Fruit fly (Drosophila melanogaster) whole organism, prepupa: ENCODE results near the gene CG32074.

Experiments
- Blimp-1 ChIP-seq: fragments of 200-800 bp; sonication (Bioruptor generic); optimal IDR thresholded peaks from 3 replicates; lab custom pipeline; 2017; ENCODE audit warnings: missing biosample characterization, missing genetic modification characterization, mild to moderate bottlenecking, moderate library complexity, missing genetic modification reagents
- CG10631 ChIP-seq: fragments of 200-800 bp; sonication (Bioruptor generic); optimal IDR thresholded peaks from 2 replicates; lab custom pipeline; 2016; ENCODE audit warnings: missing biosample characterization, missing genetic modification characterization
- CG11294 ChIP-seq: fragments of 200-800 bp; sonication (Bioruptor generic); IDR thresholded peaks from 2 replicates; pipeline ENCODE4 v1.3.6; 2022; ENCODE audit warnings: missing biosample characterization, missing genetic modification characterization
- CG11762 ChIP-seq: fragments of 200-800 bp; sonication (Bioruptor generic); optimal IDR thresholded peaks from 3 replicates; lab custom pipeline; 2016; ENCODE audit warnings: missing biosample characterization, missing genetic modification characterization; ENCODE audit not compliant: insufficient read depth
- CG1621 ChIP-seq: fragments of 200-800 bp; sonication (Bioruptor generic); optimal IDR thresholded peaks from 3 replicates; lab custom pipeline; 2018; ENCODE audit warnings: missing biosample characterization, mild to moderate bottlenecking, missing genetic modification characterization
- CG3032 ChIP-seq: fragments of 200-800 bp; optimal IDR thresholded peaks from 2 replicates; lab custom pipeline; 2019; ENCODE audit warnings: missing biosample characterization, mild to moderate bottlenecking, missing genetic modification characterization, moderate library complexity
- CG31627 ChIP-seq: fragments of 200-800 bp; sonication (Bioruptor generic); optimal IDR thresholded peaks from 3 replicates; lab custom pipeline; 2016; ENCODE audit warnings: missing biosample characterization, missing genetic modification characterization
- CG32006 ChIP-seq: fragments of 200-800 bp; sonication (Bioruptor generic); optimal IDR thresholded peaks from 3 replicates; lab custom pipeline; 2017; ENCODE audit warnings: missing biosample characterization, mild to moderate bottlenecking, missing genetic modification characterization
- CG34406 ChIP-seq: fragments of 200-800 bp; sonication (Bioruptor generic); optimal IDR thresholded peaks from 3 replicates; lab custom pipeline; 2016; ENCODE audit warnings: missing biosample characterization, missing genetic modification characterization
- CG3919 ChIP-seq: fragments of 200-800 bp; sonication (Bioruptor generic); optimal IDR thresholded peaks from 3 replicates; lab custom pipeline; 2016; ENCODE audit warnings: missing biosample characterization, missing genetic modification characterization
- CG4318 ChIP-seq: fragments of 200-800 bp; sonication (Bioruptor generic); optimal IDR thresholded peaks from 3 replicates; lab custom pipeline; 2017; ENCODE audit warnings: missing biosample characterization, mild to moderate bottlenecking, missing genetic modification characterization
- CG6163 ChIP-seq: fragments of 200-800 bp; sonication (Bioruptor generic); IDR thresholded peaks from 3 replicates; pipeline ENCODE4 v1.3.6; 2022; ENCODE audit warnings: missing biosample characterization, missing genetic modification characterization
- CG6276 ChIP-seq: fragments of 200-800 bp; sonication (Bioruptor generic); optimal IDR thresholded peaks from 2 replicates; lab custom pipeline; 2017; ENCODE audit warnings: missing biosample characterization, mild to moderate bottlenecking, missing genetic modification characterization
- CG6854 ChIP-seq: fragments of 200-800 bp; sonication (Bioruptor generic); optimal IDR thresholded peaks from 2 replicates; lab custom pipeline; 2017; ENCODE audit warnings: missing biosample characterization, mild to moderate bottlenecking, missing genetic modification characterization
- CG7368 ChIP-seq: fragments of 200-800 bp; sonication (Bioruptor generic); optimal IDR thresholded peaks from 3 replicates; lab custom pipeline; 2016; ENCODE audit warnings: missing biosample characterization, missing genetic modification characterization
- CG8119 ChIP-seq: fragments of 200-800 bp; sonication (Bioruptor generic); IDR thresholded peaks from 3 replicates; pipeline ENCODE4 v1.3.6; 2022; ENCODE audit warnings: missing biosample characterization, missing genetic modification characterization
- CG8319 ChIP-seq: fragments of 200-800 bp; sonication (Bioruptor generic); optimal IDR thresholded peaks from 3 replicates; lab custom pipeline; 2016; ENCODE audit warnings: missing biosample characterization, missing genetic modification characterization
- CG9139 ChIP-seq: fragments of 200-800 bp; sonication (Bioruptor generic); optimal IDR thresholded peaks from 3 replicates; lab custom pipeline; 2017; ENCODE audit warnings: missing biosample characterization, mild to moderate bottlenecking, missing genetic modification characterization
- Eip75B ChIP-seq: fragments of 200-800 bp; sonication (Bioruptor generic); optimal IDR thresholded peaks from 3 replicates; lab custom pipeline; 2016; ENCODE audit warnings: missing biosample characterization, missing genetic modification characterization
- Eip93F ChIP-seq: fragments of 200-800 bp; sonication (Bioruptor generic); optimal IDR thresholded peaks from 2 replicates; lab custom pipeline; 2016; ENCODE audit warnings: missing biosample characterization, mild to moderate bottlenecking, missing genetic modification characterization
- Ets21C ChIP-seq: fragments of 200-800 bp; sonication (Bioruptor generic); optimal IDR thresholded peaks from 3 replicates; lab custom pipeline; 2016; ENCODE audit warnings: missing biosample characterization, missing genetic modification characterization
- Ets96B ChIP-seq: fragments of 200-800 bp; optimal IDR thresholded peaks from 2 replicates; lab custom pipeline; 2019; ENCODE audit warnings: missing biosample characterization, mild to moderate bottlenecking, missing genetic modification characterization, moderate library complexity
- Gug ChIP-seq: fragments of 200-800 bp; sonication (Bioruptor generic); IDR thresholded peaks from 2 replicates; pipeline ENCODE4 v1.3.6; 2022; ENCODE audit warnings: missing biosample characterization, missing genetic modification characterization
- Hr38 ChIP-seq: sonication (Bioruptor generic); optimal IDR thresholded peaks from 2 replicates; lab custom pipeline; 2016; ENCODE audit warnings: missing biosample characterization, missing genetic modification characterization
- Hr39 ChIP-seq: fragments of 200-800 bp; sonication (Bioruptor generic); optimal IDR thresholded peaks from 2 replicates; lab custom pipeline; 2016; ENCODE audit warnings: missing biosample characterization, missing genetic modification characterization
- Hr4 ChIP-seq: fragments of 200-800 bp; sonication (Bioruptor generic); optimal IDR thresholded peaks from 3 replicates; lab custom pipeline; 2016; ENCODE audit warnings: missing biosample characterization, missing genetic modification characterization
- Lpt ChIP-seq: fragments of 200-800 bp; sonication (Bioruptor generic); optimal IDR thresholded peaks from 3 replicates; lab custom pipeline; 2016; ENCODE audit warnings: missing biosample characterization, missing genetic modification characterization
- OdsH ChIP-seq: fragments of 200-800 bp; sonication (Bioruptor generic); optimal IDR thresholded peaks from 3 replicates; lab custom pipeline; 2016; ENCODE audit warnings: missing biosample characterization, missing genetic modification characterization
- Sox102F ChIP-seq: fragments of 200-800 bp; sonication (Bioruptor generic); optimal IDR thresholded peaks from 2 replicates; lab custom pipeline; 2016; ENCODE audit warnings: missing biosample characterization, mild to moderate bottlenecking, missing genetic modification characterization
- Sox14 ChIP-seq: fragments of 200-800 bp; sonication (Bioruptor generic); optimal IDR thresholded peaks from 3 replicates; lab custom pipeline; 2016; ENCODE audit warnings: missing biosample characterization, missing genetic modification characterization
- Sox15 ChIP-seq: fragments of 200-800 bp; sonication (Bioruptor generic); optimal IDR thresholded peaks from 3 replicates; lab custom pipeline; 2016; ENCODE audit warnings: missing biosample characterization, missing genetic modification characterization
- cyc ChIP-seq: fragments of 200-800 bp; sonication (Bioruptor generic); optimal IDR thresholded peaks from 3 replicates; lab custom pipeline; 2016; ENCODE audit warnings: missing biosample characterization, missing genetic modification characterization
- dac ChIP-seq: fragments of 200-800 bp; sonication (Bioruptor generic); optimal IDR thresholded peaks from 2 replicates; lab custom pipeline; 2017; ENCODE audit warnings: missing biosample characterization, mild to moderate bottlenecking, missing genetic modification characterization
- dsx ChIP-seq: fragments of 200-800 bp; optimal IDR thresholded peaks from 3 replicates; lab custom pipeline; 2019; ENCODE audit warnings: missing biosample characterization, mild to moderate bottlenecking, missing genetic modification characterization, moderate library complexity; ENCODE audit not compliant: poor library complexity, severe bottlenecking
- esn ChIP-seq: fragments of 200-800 bp; sonication (Bioruptor generic); optimal IDR thresholded peaks from 2 replicates; lab custom pipeline; 2016; ENCODE audit warnings: missing biosample characterization, mild to moderate bottlenecking, missing genetic modification characterization, moderate library complexity
- lz ChIP-seq: fragments of 200-800 bp; sonication (Bioruptor generic); optimal IDR thresholded peaks from 3 replicates; lab custom pipeline; 2016; ENCODE audit warnings: missing biosample characterization, missing genetic modification characterization
- net ChIP-seq: fragments of 200-800 bp; sonication (Bioruptor generic); optimal IDR thresholded peaks from 3 replicates; lab custom pipeline; 2016; ENCODE audit warnings: missing biosample characterization, missing genetic modification characterization
- pdm3 ChIP-seq: fragments of 200-800 bp; sonication (Bioruptor generic); optimal IDR thresholded peaks from 3 replicates; lab custom pipeline; 2016; ENCODE audit warnings: missing biosample characterization, missing genetic modification characterization
- salr ChIP-seq, 2 experiments: fragments of 200-800 bp; sonication (Bioruptor generic); optimal IDR thresholded peaks; 3 replicates each; lab custom pipeline; 2016 to 2018; ENCODE audit warnings: missing biosample characterization in 2 of 2, missing genetic modification characterization in 2 of 2, mild to moderate bottlenecking in 1 of 2
- spab ChIP-seq: fragments of 200-800 bp; sonication (Bioruptor generic); optimal IDR thresholded peaks from 2 replicates; lab custom pipeline; 2017; ENCODE audit warnings: missing biosample characterization, mild to moderate bottlenecking, missing genetic modification characterization, missing genetic modification reagents
- ss ChIP-seq, 2 experiments: fragments of 200-800 bp; sonication (Bioruptor generic); optimal IDR thresholded peaks; 2 replicates in 1 of 2; 3 replicates in 1 of 2; lab custom pipeline; 2017 to 2018; ENCODE audit warnings: mild to moderate bottlenecking in 2 of 2, missing biosample characterization in 2 of 2, missing genetic modification characterization in 2 of 2, moderate library complexity in 1 of 2
- svp ChIP-seq: fragments of 200-800 bp; sonication (Bioruptor generic); peaks from one replicate; lab custom pipeline; 2016; ENCODE audit warnings: missing biosample characterization, missing genetic modification characterization
- topi ChIP-seq: fragments of 200-800 bp; sonication (Bioruptor generic); optimal IDR thresholded peaks from 3 replicates; lab custom pipeline; 2016; ENCODE audit warnings: missing biosample characterization, missing genetic modification characterization
- vri ChIP-seq: fragments of 200-800 bp; sonication (Bioruptor generic); optimal IDR thresholded peaks from 3 replicates; lab custom pipeline; 2016; ENCODE audit warnings: missing biosample characterization, mild to moderate bottlenecking, missing genetic modification characterization

The CG32074 gene

DNA sequence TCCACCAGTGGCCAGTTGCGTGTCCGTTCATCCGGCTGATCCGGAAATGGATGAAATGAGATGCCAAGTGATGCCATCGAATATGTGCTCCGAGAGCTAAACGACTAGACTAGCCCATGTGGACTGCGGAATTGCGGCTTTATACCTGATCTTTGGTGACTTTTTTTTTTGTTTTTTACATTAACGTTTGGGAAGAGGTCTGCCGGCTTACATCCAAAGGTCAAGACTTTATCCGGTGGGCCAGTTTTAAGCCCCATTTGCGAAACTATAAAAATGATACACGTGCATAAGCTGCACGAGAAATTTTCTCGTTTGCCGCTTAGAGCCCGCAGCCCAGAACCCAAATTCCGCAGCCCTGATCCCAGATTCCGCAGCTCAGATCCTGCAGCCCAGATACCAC lies 29.2 kb downstream of the CG32074 start, which contains the start of gene Elo68alpha:
TSS of gene Elo68alpha (minus strand) at position 101 of the 400 bp plus-strand sequence.
- TF ChIP-seq Hr4 (GFP tag; lab: Kevin White, UChicago) = no peak
- no peak for TF ChIP-seq cyc (GFP tag; lab: Kevin White, UChicago)
- TF ChIP-seq topi (GFP tag; lab: Kevin White, UChicago) = no peak
- TF ChIP-seq Eip75B = no peak

DNA sequence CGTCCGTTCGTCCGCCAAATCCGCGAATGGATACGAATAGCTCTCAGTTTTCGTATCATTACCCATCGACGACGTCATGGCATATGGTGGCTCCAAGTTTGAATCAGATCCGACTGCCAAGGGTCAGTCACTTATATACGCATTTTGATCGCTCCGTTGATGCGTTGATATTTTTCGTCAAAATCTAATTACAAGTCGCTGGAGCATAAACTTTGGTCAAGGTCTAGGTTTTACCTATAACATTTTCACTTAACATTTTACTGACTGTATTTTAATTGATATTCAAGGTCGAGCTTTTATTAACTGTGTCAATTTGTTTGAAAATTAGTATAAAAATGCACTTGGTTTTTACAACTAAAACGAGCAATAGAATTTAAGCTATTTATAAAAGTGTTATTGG lies 30.5 kb downstream of the CG32074 start, which contains the start of gene Elo68beta:
TSS of gene Elo68beta (minus strand) at position 101 of the 400 bp plus-strand sequence.
- TF ChIP-seq Ets96B (tag; lab: Kevin White, UChicago) = no peak
- no peak for TF ChIP-seq ss (GFP tag; optimal IDR thresholded peaks at IDR 0.05; lab: Kevin White, UChicago)
- no peak for TF ChIP-seq CG1621 (tag; lab: Kevin White, UChicago)
- no peak for TF ChIP-seq topi (GFP tag; lab: Kevin White, UChicago)
- TF ChIP-seq CG9139 = no peak
- no peak for TF ChIP-seq cyc (GFP tag; lab: Kevin White, UChicago)
- no peak for TF ChIP-seq Sox14 (GFP tag; lab: Kevin White, UChicago)

DNA sequence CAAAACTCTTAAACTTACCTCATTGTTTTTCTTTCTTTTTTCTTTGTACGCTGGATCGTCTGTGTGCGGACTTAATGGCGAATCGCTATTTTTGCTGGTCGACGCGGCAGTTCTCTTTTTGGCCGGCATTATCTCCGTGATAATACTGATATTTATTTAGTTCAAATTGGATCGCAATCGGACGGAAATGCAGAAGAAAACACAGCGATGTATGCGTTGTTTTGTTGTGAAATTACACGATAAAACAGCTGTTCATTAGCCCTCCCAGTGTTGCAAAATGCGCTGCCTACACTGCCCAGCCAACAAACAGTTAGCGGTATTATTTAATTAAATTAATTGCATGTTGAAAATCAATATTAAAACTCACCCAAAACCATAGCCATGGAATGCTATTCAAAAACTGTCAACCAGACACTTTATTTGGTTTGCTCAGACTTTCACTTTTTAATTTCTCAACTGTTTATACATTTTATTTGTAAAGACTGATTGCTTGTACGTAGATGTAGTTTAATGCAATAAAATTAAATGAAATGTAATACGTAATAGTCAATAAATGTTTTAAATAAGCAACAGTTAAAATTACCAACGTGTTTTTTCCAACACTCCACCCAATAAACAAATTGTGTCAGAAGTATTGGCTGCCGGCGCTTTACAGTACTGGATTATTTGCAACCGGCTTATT lies 34.0 kb downstream of the CG32074 start, which contains the start of the genes Irbp18 and APP-BP1:
TSS of gene Irbp18 (minus strand) at position 205 of the 682 bp plus-strand sequence.
TSS of gene APP-BP1 (plus strand) at position 431 of the 682 bp plus-strand sequence.
- TF ChIP-seq Hr38 (GFP tag; lab: Kevin White, UChicago) = peak; percentile 71
- peak; percentile 93 for TF ChIP-seq Ets21C
- TF ChIP-seq Eip93F (GFP tag; lab: Kevin White, UChicago) = peak; percentile 92
- peak; percentile 87 to 96 for TF ChIP-seq salr (GFP tag; optimal IDR thresholded peaks at IDR 0.05; lab: Kevin White, UChicago)
- peak; percentile 83 for TF ChIP-seq CG6854 (GFP tag; lab: Kevin White, UChicago)
- TF ChIP-seq Gug (GFP tag; lab: Robert Waterston, UW) = peak; percentile 85
- TF ChIP-seq esn = peak; percentile 98
- peak; percentile 95 for TF ChIP-seq vri (GFP tag; lab: Kevin White, UChicago)
- TF ChIP-seq CG11762 (GFP tag; lab: Kevin White, UChicago) = peak; percentile 96
- TF ChIP-seq CG1621 (tag; lab: Kevin White, UChicago) = peak; percentile 88
- TF ChIP-seq svp = peak; percentile 98
- TF ChIP-seq CG7368 (GFP tag; lab: Kevin White, UChicago) = peak; percentile 90
- peak; percentile 97 for TF ChIP-seq CG31627 (GFP tag; lab: Kevin White, UChicago)
- peak; percentile 90 for TF ChIP-seq Ets96B (tag; lab: Kevin White, UChicago)
- TF ChIP-seq dac (GFP tag; lab: Kevin White, UChicago) = peak; percentile 90
- peak; percentile 96 for TF ChIP-seq cyc (GFP tag; lab: Kevin White, UChicago)
- peak; percentile 93 for TF ChIP-seq CG4318 (GFP tag; lab: Kevin White, UChicago)
- TF ChIP-seq Hr4 (GFP tag; lab: Kevin White, UChicago) = peak; percentile 97
- peak; percentile 97 for TF ChIP-seq lz (GFP tag; lab: Kevin White, UChicago)
- TF ChIP-seq CG32006 (GFP tag; lab: Kevin White, UChicago) = peak; percentile 97
- peak; percentile 87 for TF ChIP-seq CG6276
- TF ChIP-seq Hr39 (GFP tag; lab: Kevin White, UChicago) = peak; percentile 96
- TF ChIP-seq CG11294 (GFP tag; lab: Robert Waterston, UW) = peak; percentile 77
- TF ChIP-seq CG3032 = peak; percentile 91
- TF ChIP-seq pdm3 (GFP tag; lab: Kevin White, UChicago) = peak; percentile 97
- peak; percentile 89 for TF ChIP-seq CG6163 (GFP tag; lab: Robert Waterston, UW)
- TF ChIP-seq OdsH (GFP tag; lab: Kevin White, UChicago) = peak; percentile 98
- TF ChIP-seq CG10631 (GFP tag; lab: Kevin White, UChicago) = peak; percentile 95
- peak; percentile 87 for TF ChIP-seq Blimp-1 (GFP tag; lab: Kevin White, UChicago)
- TF ChIP-seq CG3919 (GFP tag; lab: Kevin White, UChicago) = peak; percentile 95
- peak; percentile 95 for TF ChIP-seq CG34406 (GFP tag; lab: Kevin White, UChicago)
- TF ChIP-seq spab = peak; percentile 82
- TF ChIP-seq Sox14 (GFP tag; lab: Kevin White, UChicago) = peak; percentile 97
- peak; percentile 90 for TF ChIP-seq CG8119 (GFP tag; lab: Robert Waterston, UW)
- peak; percentile 94 for TF ChIP-seq CG8319 (GFP tag; lab: Kevin White, UChicago)
- TF ChIP-seq Sox102F (GFP tag; lab: Kevin White, UChicago) = peak; percentile 97
- peak; percentile 92 for TF ChIP-seq Lpt (GFP tag; lab: Kevin White, UChicago)
- peak; percentile 87 for TF ChIP-seq dsx (GFP tag; lab: Kevin White, UChicago)
- peak; percentile 95 for TF ChIP-seq net (GFP tag; lab: Kevin White, UChicago)
- TF ChIP-seq topi (GFP tag; lab: Kevin White, UChicago) = peak; percentile 97
- peak; percentile 94 for TF ChIP-seq Sox15
